Worm (Caenorhabditis elegans) whole organism, L4 larva: ENCODE data around the gene exc-15.

Experiments
- F10B5.3 ChIP-seq: sonication (generic microtip); optimal IDR thresholded peaks from 2 replicates; lab custom pipeline; 2016; ENCODE audit warnings: mild to moderate bottlenecking, missing genetic modification characterization, missing compliant biosample characterization
- F26F4.8 ChIP-seq: fragments of 200-800 bp; sonication (Bioruptor generic); conservative IDR thresholded peaks from 2 replicates; pipeline ENCODE4 v1.3.6; 2022; ENCODE audit warnings: missing genetic modification characterization, missing compliant biosample characterization
- Y105C5A.15 ChIP-seq: fragments of 200-800 bp; sonication (Bioruptor generic); IDR thresholded peaks from 2 replicates; pipeline ENCODE4 v1.3.6; 2022; ENCODE audit warnings: missing genetic modification characterization, missing compliant biosample characterization
- Y48G9A.11 ChIP-seq: fragments of 200-800 bp; sonication (Bioruptor generic); IDR thresholded peaks from 2 replicates; pipeline ENCODE4 v1.3.6; 2022; ENCODE audit warnings: missing genetic modification reagents, missing genetic modification characterization, missing compliant biosample characterization
- Y5F2A.4 ChIP-seq: fragments of 200-800 bp; sonication (Bioruptor generic); optimal IDR thresholded peaks from 2 replicates; lab custom pipeline; 2018; ENCODE audit warnings: mild to moderate bottlenecking, missing genetic modification characterization, missing compliant biosample characterization
- aha-1 ChIP-seq: fragments of 150-350 bp; peaks from one replicate; lab custom pipeline; 2014; ENCODE audit warnings: missing biosample characterization, missing genetic modification characterization
- aly-2 ChIP-seq: sonication (generic microtip); optimal IDR thresholded peaks from 2 replicates; lab custom pipeline; 2018; ENCODE audit warnings: missing biosample characterization, missing genetic modification characterization
- ama-1 ChIP-seq: fragments of 150-350 bp; optimal IDR thresholded peaks from 2 replicates; lab custom pipeline; 2014; ENCODE audit warnings: inconsistent platforms, mixed read lengths
- arid-1 ChIP-seq: fragments of 200-800 bp; sonication (Bioruptor generic); conservative IDR thresholded peaks from 2 replicates; pipeline ENCODE4 v1.3.6; 2022; ENCODE audit warnings: missing genetic modification reagents, missing genetic modification characterization, missing compliant biosample characterization
- ceh-20 ChIP-seq: fragments of 200-800 bp; sonication (Bioruptor generic); IDR thresholded peaks from 2 replicates; pipeline ENCODE4 v1.3.6; 2022; ENCODE audit warnings: missing genetic modification reagents, missing genetic modification characterization, missing compliant biosample characterization
- ceh-28 ChIP-seq: fragments of 150-350 bp; optimal IDR thresholded peaks from 2 replicates; lab custom pipeline; 2014; ENCODE audit warnings: missing biosample characterization, missing genetic modification reagents, missing genetic modification characterization
- ceh-44 ChIP-seq: fragments of 200-800 bp; sonication (Bioruptor generic); IDR thresholded peaks from 2 replicates; pipeline ENCODE4 v1.3.6; 2022; ENCODE audit warnings: missing genetic modification reagents, missing genetic modification characterization, missing compliant biosample characterization
- ctbp-1 ChIP-seq: fragments of 200-800 bp; sonication (Bioruptor generic); IDR thresholded peaks from 2 replicates; pipeline ENCODE4 v1.3.6; 2022; ENCODE audit warnings: missing genetic modification reagents, missing genetic modification characterization, missing compliant biosample characterization
- dmd-8 ChIP-seq: fragments of 200-800 bp; sonication (Bioruptor generic); IDR thresholded peaks from 2 replicates; pipeline ENCODE4 v1.3.6; 2022; ENCODE audit warnings: missing genetic modification characterization, missing compliant biosample characterization
- duxl-1 ChIP-seq: sonication (generic microtip); optimal IDR thresholded peaks from 2 replicates; lab custom pipeline; 2016; ENCODE audit warnings: mild to moderate bottlenecking, missing genetic modification characterization, moderate library complexity, missing compliant biosample characterization; ENCODE audit not compliant: poor library complexity
- dve-1 ChIP-seq: sonication (generic microtip); optimal IDR thresholded peaks from 2 replicates; lab custom pipeline; 2017; ENCODE audit warnings: antibody characterized with exemption, mild to moderate bottlenecking, missing genetic modification characterization, missing compliant biosample characterization; ENCODE audit not compliant: insufficient read depth
- egl-43 ChIP-seq: fragments of 200-800 bp; sonication (Bioruptor generic); IDR thresholded peaks from 2 replicates; pipeline ENCODE4 v1.3.6; 2022; ENCODE audit warnings: missing genetic modification reagents, missing genetic modification characterization, missing compliant biosample characterization
- fos-1 ChIP-seq: fragments of 150-350 bp; optimal IDR thresholded peaks from 2 replicates; lab custom pipeline; 2014; ENCODE audit warnings: missing biosample characterization, missing genetic modification characterization
- hif-1 ChIP-seq, 2 experiments: sonication (generic microtip); optimal IDR thresholded peaks; 2 replicates each; lab custom pipeline; 2016 to 2017; ENCODE audit warnings: missing compliant biosample characterization in 2 of 2, missing genetic modification characterization in 2 of 2, missing genetic modification reagents in 2 of 2, missing genotype in 2 of 2, mild to moderate bottlenecking in 1 of 2
- hlh-11 ChIP-seq: fragments of 200-800 bp; sonication (Bioruptor generic); optimal IDR thresholded peaks from 2 replicates; lab custom pipeline; 2018; ENCODE audit warnings: mild to moderate bottlenecking, missing genetic modification characterization, missing compliant biosample characterization
- hlh-30 ChIP-seq: sonication (generic microtip); optimal IDR thresholded peaks from 2 replicates; lab custom pipeline; 2017; ENCODE audit warnings: antibody characterized with exemption, mild to moderate bottlenecking, missing genetic modification characterization, missing compliant biosample characterization; ENCODE audit not compliant: insufficient read depth
- lim-7 ChIP-seq: fragments of 200-800 bp; sonication (Bioruptor generic); IDR thresholded peaks from 2 replicates; pipeline ENCODE4 v1.3.6; 2022; ENCODE audit warnings: missing genetic modification characterization, missing compliant biosample characterization
- lin-29 ChIP-seq: fragments of 200-800 bp; sonication (Bioruptor generic); IDR thresholded peaks from 2 replicates; pipeline ENCODE4 v1.3.6; 2022; ENCODE audit warnings: missing genetic modification reagents, missing genetic modification characterization, missing compliant biosample characterization
- lin-38 ChIP-seq: fragments of 200-800 bp; sonication (Bioruptor generic); IDR thresholded peaks from 2 replicates; pipeline ENCODE4 v1.3.6; 2022; ENCODE audit warnings: missing genetic modification reagents, missing genetic modification characterization, missing compliant biosample characterization
- lin-39 ChIP-seq: fragments of 150-350 bp; optimal IDR thresholded peaks from 2 replicates; lab custom pipeline; 2014; ENCODE audit warnings: missing biosample characterization, missing genetic modification reagents, missing genetic modification characterization
- lsy-2 ChIP-seq, 2 experiments: fragments of 150-350 bp in 1 of 2; sonication (generic microtip) in 1 of 2; optimal IDR thresholded peaks; 2 replicates each; lab custom pipeline; 2014 to 2017; ENCODE audit warnings: missing biosample characterization in 2 of 2, missing genetic modification characterization in 2 of 2
- madf-5 ChIP-seq, 2 experiments: fragments of 200-800 bp; sonication (Bioruptor generic); IDR thresholded peaks; 2 replicates each; pipeline ENCODE4 v1.3.6; 2022; ENCODE audit warnings: missing compliant biosample characterization in 2 of 2, missing genetic modification characterization in 2 of 2
- mdl-1 ChIP-seq, 2 experiments: fragments of 150-350 bp in 1 of 2; sonication (generic microtip) in 1 of 2; optimal IDR thresholded peaks; 2 replicates each; lab custom pipeline; 2014 to 2017; ENCODE audit warnings: missing biosample characterization in 2 of 2, missing genetic modification characterization in 2 of 2
- mdt-29 ChIP-seq: fragments of 200-800 bp; sonication (Bioruptor generic); IDR thresholded peaks from 2 replicates; pipeline ENCODE4 v1.3.6; 2022; ENCODE audit warnings: missing genetic modification reagents, missing genetic modification characterization, missing compliant biosample characterization
- mxl-2 ChIP-seq: fragments of 200-800 bp; sonication (Bioruptor generic); conservative IDR thresholded peaks from 2 replicates; pipeline ENCODE4 v1.3.6; 2022; ENCODE audit warnings: missing genetic modification reagents, missing genetic modification characterization, missing compliant biosample characterization
- mxl-3 ChIP-seq: fragments of 200-800 bp; sonication (Bioruptor generic); optimal IDR thresholded peaks from 2 replicates; lab custom pipeline; 2018; ENCODE audit warnings: mild to moderate bottlenecking, missing genetic modification characterization, missing compliant biosample characterization
- nhr-11 ChIP-seq: fragments of 150-350 bp; optimal IDR thresholded peaks from 2 replicates; lab custom pipeline; 2014; ENCODE audit warnings: missing biosample characterization, missing genetic modification characterization
- nhr-111 ChIP-seq: fragments of 200-800 bp; sonication (Bioruptor generic); optimal IDR thresholded peaks from 2 replicates; lab custom pipeline; 2018; ENCODE audit warnings: mild to moderate bottlenecking, missing genetic modification characterization, missing compliant biosample characterization
- nhr-25 ChIP-seq: sonication (generic microtip); optimal IDR thresholded peaks from 2 replicates; lab custom pipeline; 2017; ENCODE audit warnings: missing genetic modification characterization, mild to moderate bottlenecking, missing compliant biosample characterization, antibody characterized with exemption, moderate library complexity, borderline replicate concordance; ENCODE audit not compliant: insufficient read depth
- nhr-28 ChIP-seq: fragments of 150-350 bp; optimal IDR thresholded peaks from 2 replicates; lab custom pipeline; 2014; ENCODE audit warnings: missing biosample characterization, missing genetic modification characterization
- nhr-42 ChIP-seq: fragments of 200-800 bp; sonication (Bioruptor generic); IDR thresholded peaks from 2 replicates; pipeline ENCODE4 v1.3.6; 2022; ENCODE audit warnings: missing genetic modification characterization, missing compliant biosample characterization
- pha-4 ChIP-seq, 2 experiments: fragments of 150-350 bp in 1 of 2; fragments of 200-800 bp in 1 of 2; sonication (Bioruptor generic) in 1 of 2; IDR thresholded peaks in 1 of 2; optimal IDR thresholded peaks in 1 of 2; 2 replicates each; pipeline versions ENCODE4 v1.3.6 to Lab custom; 2014 to 2022; ENCODE audit warnings: missing genetic modification characterization in 2 of 2, missing genetic modification reagents in 2 of 2, missing biosample characterization in 1 of 2, missing compliant biosample characterization in 1 of 2
- rbr-2 ChIP-seq: sonication (generic microtip); optimal IDR thresholded peaks from 2 replicates; lab custom pipeline; 2016; ENCODE audit warnings: missing genotype, missing genetic modification characterization, missing compliant biosample characterization
- saeg-2 ChIP-seq: fragments of 200-800 bp; sonication (Bioruptor generic); IDR thresholded peaks from 2 replicates; pipeline ENCODE4 v1.3.6; 2022; ENCODE audit warnings: missing genetic modification reagents, missing genetic modification characterization, missing compliant biosample characterization
- set-16 ChIP-seq: fragments of 200-800 bp; sonication (Bioruptor generic); IDR thresholded peaks from 2 replicates; pipeline ENCODE4 v1.3.6; 2022; ENCODE audit warnings: missing genetic modification reagents, missing genetic modification characterization, missing compliant biosample characterization
- skn-1 ChIP-seq: fragments of 150-350 bp; optimal IDR thresholded peaks from 2 replicates; lab custom pipeline; 2014; ENCODE audit warnings: missing biosample characterization, missing genetic modification characterization
- snpc-1.2 ChIP-seq: fragments of 200-800 bp; sonication (Bioruptor generic); IDR thresholded peaks from 2 replicates; pipeline ENCODE4 v1.3.6; 2022; ENCODE audit warnings: missing genetic modification reagents, missing genetic modification characterization, missing compliant biosample characterization
- spr-1 ChIP-seq: sonication (generic microtip); optimal IDR thresholded peaks from 2 replicates; lab custom pipeline; 2016; ENCODE audit warnings: mild to moderate bottlenecking, missing genetic modification characterization, missing compliant biosample characterization
- tra-1 ChIP-seq: fragments of 200-800 bp; sonication (Bioruptor generic); IDR thresholded peaks from 2 replicates; pipeline ENCODE4 v1.3.6; 2022; ENCODE audit warnings: missing genetic modification reagents, missing genetic modification characterization, missing compliant biosample characterization
- unc-39 ChIP-seq: sonication (generic microtip); optimal IDR thresholded peaks from 2 replicates; lab custom pipeline; 2017; ENCODE audit warnings: missing biosample characterization, missing genetic modification characterization
- ztf-11 ChIP-seq: fragments of 150-350 bp; optimal IDR thresholded peaks from 2 replicates; lab custom pipeline; 2014; ENCODE audit warnings: missing biosample characterization, missing genetic modification characterization
- ztf-7 ChIP-seq: fragments of 150-350 bp; optimal IDR thresholded peaks from 2 replicates; lab custom pipeline; 2014; ENCODE audit warnings: missing biosample characterization, missing genetic modification characterization

The exc-15 gene

ce11 chrV:4523312-4523711 lies 40.1 kb downstream of the exc-15 start:
- peak; percentile 1 for TF ChIP-seq hlh-30 (tag; lab: Kevin White, UChicago)
- peak in 1 of 2 experiments; percentile 7 for TF ChIP-seq mdl-1 (tag; optimal IDR thresholded peaks at IDR 0.05; lab: Kevin White, UChicago)
- peak; percentile 4 for TF ChIP-seq nhr-28 (tag; lab: Kevin White, UChicago)
- 0 out of 2 replicates have a peak, but pooled peaks have one; percentile 31 for TF ChIP-seq lim-7
- TF ChIP-seq lin-39 (tag; lab: Kevin White, UChicago): no peak
- TF ChIP-seq, all 104 proteins: peak for 4

- TF ChIP-seq Y105C5A.15: no peak
- no peak for TF ChIP-seq fos-1 (tag; lab: Kevin White, UChicago)
- peak; percentile 17 for TF ChIP-seq nhr-11 (tag; lab: Kevin White, UChicago)
- peak; percentile 67 for TF ChIP-seq aha-1 (tag; lab: Kevin White, UChicago)
- no peak for TF ChIP-seq hlh-30 (tag; lab: Kevin White, UChicago)
- TF ChIP-seq mxl-3 (GFP tag; lab: Kevin White, UChicago): peak; percentile 9
- no peak for TF ChIP-seq unc-39 (tag; lab: Kevin White, UChicago)
- TF ChIP-seq nhr-25: no peak
- TF ChIP-seq snpc-1.2 (GFP tag; lab: Robert Waterston, UW): no peak
- TF ChIP-seq lim-7: no peak
- TF ChIP-seq lin-29 (GFP tag; lab: Robert Waterston, UW): no peak
- TF ChIP-seq nhr-28 (tag; lab: Kevin White, UChicago): peak; percentile 35
- TF ChIP-seq set-16 (GFP tag; lab: Robert Waterston, UW): peak; percentile 12; the same call in 1 of the 2 replicates
- TF ChIP-seq pha-4 (GFP tag; IDR thresholded peaks at IDR 0.05; lab: Robert Waterston, UW): no peak
- no peak for TF ChIP-seq pha-4 (tag; optimal IDR thresholded peaks at IDR 0.05; lab: Kevin White, UChicago)
- TF ChIP-seq tra-1 (GFP tag; lab: Robert Waterston, UW): no peak
- TF ChIP-seq hlh-11 (tag; lab: Kevin White, UChicago): no peak
- no peak for TF ChIP-seq F26F4.8 (GFP tag; lab: Robert Waterston, UW)
- no peak for TF ChIP-seq lsy-2 (tag; optimal IDR thresholded peaks at IDR 0.05; lab: Kevin White, UChicago)
- no peak for TF ChIP-seq arid-1 (GFP tag; lab: Robert Waterston, UW)
- TF ChIP-seq dmd-8: no peak
- 0 out of 2 replicates have a peak, but pooled peaks have one; percentile 42 for TF ChIP-seq nhr-42 (GFP tag; lab: Robert Waterston, UW)
- TF ChIP-seq dve-1 (tag; lab: Kevin White, UChicago): no peak
- TF ChIP-seq ceh-28 (tag; lab: Kevin White, UChicago): no peak
- no peak for TF ChIP-seq lin-39 (tag; lab: Kevin White, UChicago)
- no peak for TF ChIP-seq spr-1 (tag; lab: Kevin White, UChicago)
- no peak for TF ChIP-seq lin-38
- no peak for TF ChIP-seq madf-5 (GFP tag; IDR thresholded peaks at IDR 0.05; lab: Robert Waterston, UW)
- TF ChIP-seq aly-2: no peak
- TF ChIP-seq duxl-1 (tag; lab: Kevin White, UChicago): no peak
- TF ChIP-seq ama-1: no peak
- no peak for TF ChIP-seq ceh-44 (GFP tag; lab: Robert Waterston, UW)
- TF ChIP-seq Y5F2A.4 (GFP tag; lab: Kevin White, UChicago): no peak
- no peak for TF ChIP-seq saeg-2 (GFP tag; lab: Robert Waterston, UW)
- no peak for TF ChIP-seq nhr-111 (GFP tag; lab: Kevin White, UChicago)
- no peak for TF ChIP-seq rbr-2
- TF ChIP-seq ceh-20 (GFP tag; lab: Robert Waterston, UW): no peak
- no peak for TF ChIP-seq mdt-29 (GFP tag; lab: Robert Waterston, UW)
- no peak for TF ChIP-seq ztf-7
- TF ChIP-seq ztf-11 (tag; lab: Kevin White, UChicago): no peak
- TF ChIP-seq F10B5.3 (tag; lab: Kevin White, UChicago): no peak
- no peak for TF ChIP-seq Y48G9A.11 (GFP tag; lab: Robert Waterston, UW)
- no peak for TF ChIP-seq egl-43 (GFP tag; lab: Robert Waterston, UW)
- TF ChIP-seq skn-1 (tag; lab: Kevin White, UChicago): no peak
- no peak for TF ChIP-seq ctbp-1
- no peak for TF ChIP-seq mxl-2 (GFP tag; lab: Robert Waterston, UW)
- TF ChIP-seq hif-1 (tag; optimal IDR thresholded peaks at IDR 0.05; lab: Kevin White, UChicago): no peak
Measured at ce11 chrV:4523844-4524243, 40.6 kb downstream of the exc-15 start.
